Worm (Caenorhabditis elegans): ENCODE results near the gene T08A9.13.

ce11 chrX:7320115-7320711 lies 2.0 kb downstream of the T08A9.13 start, which contains the start of gene spp-5:
- TF ChIP-seq tbx-37 (GFP tag; conservative IDR thresholded peaks at IDR 0.05) (no peak), flt-1 (GFP tag; IDR thresholded peaks at IDR 0.05) (no peak), tra-4 (tag; optimal IDR thresholded peaks at IDR 0.05) (no peak), hmg-4 (GFP tag; optimal IDR thresholded peaks at IDR 0.05) (no peak), ama-1 (optimal IDR thresholded peaks at IDR 0.05) (no peak), pes-1 (GFP tag; IDR thresholded peaks at IDR 0.05) (no peak), aly-1 (tag; optimal IDR thresholded peaks at IDR 0.05) (no peak), scrt-1 (GFP tag; IDR thresholded peaks at IDR 0.05) (no peak), hnd-1 (tag; optimal IDR thresholded peaks at IDR 0.05) (no peak)
